Worm (Caenorhabditis elegans): Measurements from ENCODE around the gene B0457.2.

ce11 chrII:8959081-8959480, 32.7 kb upstream of the B0457.2 start:
- TF ChIP-seq tbx-11 (GFP tag; IDR thresholded peaks at IDR 0.05) (no peak), aly-1 (tag; optimal IDR thresholded peaks at IDR 0.05) (no peak), ets-7 (tag; optimal IDR thresholded peaks at IDR 0.05) (no peak), ama-1 (optimal IDR thresholded peaks at IDR 0.05) (no peak)

Data from whole organism, early embryonic.